Fruit fly (Drosophila melanogaster): ENCODE measurements around the gene Spase22-23.
A peak's percentile ranks its signal among the peaks of the same experiment; 100 is the strongest.

Spase22-23 gene

dm6 chr3R:24193373-24193879 is 36.4 kb downstream of the Spase22-23 start, which contains the start of the genes SMC6 and CG6204 (continued):
- TF ChIP-seq CG13424 (tag; optimal IDR thresholded peaks at IDR 0.05) = peak; percentile 95
- peak; percentile 52 for TF ChIP-seq eyg (GFP tag; optimal IDR thresholded peaks at IDR 0.05)
- TF ChIP-seq CG16815 (GFP tag; optimal IDR thresholded peaks at IDR 0.05) = peak; percentile 95
- peak; percentile 51 for TF ChIP-seq CG10431 (GFP tag; optimal IDR thresholded peaks at IDR 0.05)
- TF ChIP-seq Sin3A (optimal IDR thresholded peaks at IDR 0.05) = peak; percentile 14
- peak; percentile 70 for TF ChIP-seq Antp (GFP tag; optimal IDR thresholded peaks at IDR 0.05)
- TF ChIP-seq CG8944 (GFP tag; optimal IDR thresholded peaks at IDR 0.05) = peak; percentile 70
- peak; percentile 39 for TF ChIP-seq ab (GFP tag; optimal IDR thresholded peaks at IDR 0.05)
- TF ChIP-seq gsb-n (tag; optimal IDR thresholded peaks at IDR 0.05) = peak; percentile 93
- TF ChIP-seq lmd (GFP tag; IDR thresholded peaks at IDR 0.05) = peak; percentile 97
- TF ChIP-seq Max (GFP tag; optimal IDR thresholded peaks at IDR 0.05) = peak; percentile 92
- no peak for TF ChIP-seq CG14965 (GFP tag; optimal IDR thresholded peaks at IDR 0.05; ENCODE audit: borderline replicate concordance)
- TF ChIP-seq Neu2 (GFP tag; optimal IDR thresholded peaks at IDR 0.05; ENCODE audit: borderline replicate concordance) = peak; percentile 26
- TF ChIP-seq Side (GFP tag; optimal IDR thresholded peaks at IDR 0.05) = peak; percentile 76
- 0 out of 3 replicates have a peak, but pooled peaks have one; percentile 23 for TF ChIP-seq CG34224 (GFP tag; IDR thresholded peaks at IDR 0.05; ENCODE audit: partially characterized antibody)
- TF ChIP-seq bbx (GFP tag; IDR thresholded peaks at IDR 0.05; ENCODE audit: partially characterized antibody) = peak; percentile 44
- TF ChIP-seq bsh (GFP tag; optimal IDR thresholded peaks at IDR 0.05) = peak; percentile 72 to 94
- TF ChIP-seq Spps (tag; optimal IDR thresholded peaks at IDR 0.05) = peak; percentile 84
- peak; percentile 71 for TF ChIP-seq CG13123 (GFP tag; optimal IDR thresholded peaks at IDR 0.05)
- peak; percentile 95 for TF ChIP-seq CG15696 (tag; optimal IDR thresholded peaks at IDR 0.05)
- no peak for TF ChIP-seq ftz-f1 (GFP tag; optimal IDR thresholded peaks at IDR 0.05)
- peak; percentile 96 for TF ChIP-seq Oli (tag; optimal IDR thresholded peaks at IDR 0.05)
- peak; percentile 83 to 91 for TF ChIP-seq chif (GFP tag; optimal IDR thresholded peaks at IDR 0.05)
- TF ChIP-seq Dad (GFP tag; optimal IDR thresholded peaks at IDR 0.05) = peak; percentile 78
- TF ChIP-seq bigmax (GFP tag; optimal IDR thresholded peaks at IDR 0.05) = no peak
- peak; percentile 95 for TF ChIP-seq ind (GFP tag; optimal IDR thresholded peaks at IDR 0.05)
- TF ChIP-seq Fer1 (GFP tag; optimal IDR thresholded peaks at IDR 0.05) = peak; percentile 93
- TF ChIP-seq CG13775 (GFP tag; optimal IDR thresholded peaks at IDR 0.05) = peak; percentile 93
- peak; percentile 89 for TF ChIP-seq CG4424 (GFP tag; optimal IDR thresholded peaks at IDR 0.05)
- TF ChIP-seq maf-S (GFP tag; optimal IDR thresholded peaks at IDR 0.05) = peak; percentile 85
- peak; percentile 89 for TF ChIP-seq ap (GFP tag; IDR thresholded peaks at IDR 0.05)
- TF ChIP-seq pita (GFP tag; optimal IDR thresholded peaks at IDR 0.05) = no peak
- peak in 1 of 3 experiments; percentile 89 for TF ChIP-seq Stat92E (GFP tag; optimal IDR thresholded peaks at IDR 0.05)
- no peak for TF ChIP-seq Lpt (GFP tag; optimal IDR thresholded peaks at IDR 0.05)
- TF ChIP-seq vnd (GFP tag; IDR thresholded peaks at IDR 0.05; ENCODE audit: partially characterized antibody) = no peak
- TF ChIP-seq Dref (GFP tag; IDR thresholded peaks at IDR 0.05) = peak; percentile 67
- no peak for TF ChIP-seq abd-A (tag; optimal IDR thresholded peaks at IDR 0.05)
- TF ChIP-seq yki (optimal IDR thresholded peaks at IDR 0.05) = no peak
- TF ChIP-seq CG1024 (GFP tag; IDR thresholded peaks at IDR 0.05) = peak; percentile 76
- peak; percentile 97 for TF ChIP-seq vvl (GFP tag; IDR thresholded peaks at IDR 0.05)
- peak; percentile 79 for TF ChIP-seq Mad (GFP tag; optimal IDR thresholded peaks at IDR 0.05)
- TF ChIP-seq Bteb2 (GFP tag; optimal IDR thresholded peaks at IDR 0.05) = peak; percentile 90
- TF ChIP-seq Vsx1 (GFP tag; optimal IDR thresholded peaks at IDR 0.05) = peak; percentile 89
- peak; percentile 95 for TF ChIP-seq stc (GFP tag; IDR thresholded peaks at IDR 0.05)
- TF ChIP-seq gcm2 (GFP tag; optimal IDR thresholded peaks at IDR 0.05) = peak; percentile 57
- peak; percentile 78 for TF ChIP-seq MTF-1 (GFP tag; optimal IDR thresholded peaks at IDR 0.05; ENCODE audit: borderline replicate concordance)
- TF ChIP-seq HLH3B (GFP tag; IDR thresholded peaks at IDR 0.05) = peak; percentile 92
- peak; percentile 97 for TF ChIP-seq gem (tag; optimal IDR thresholded peaks at IDR 0.05)
- TF ChIP-seq CG34422 (GFP tag; IDR thresholded peaks at IDR 0.05) = peak; percentile 95
- TF ChIP-seq ham (GFP tag; IDR thresholded peaks at IDR 0.05) = peak; percentile 85
- peak; percentile 53 for TF ChIP-seq CG8089 (GFP tag; optimal IDR thresholded peaks at IDR 0.05)
